Fruit fly (Drosophila melanogaster): ENCODE measurements around the gene m.

Gene m

DNA sequence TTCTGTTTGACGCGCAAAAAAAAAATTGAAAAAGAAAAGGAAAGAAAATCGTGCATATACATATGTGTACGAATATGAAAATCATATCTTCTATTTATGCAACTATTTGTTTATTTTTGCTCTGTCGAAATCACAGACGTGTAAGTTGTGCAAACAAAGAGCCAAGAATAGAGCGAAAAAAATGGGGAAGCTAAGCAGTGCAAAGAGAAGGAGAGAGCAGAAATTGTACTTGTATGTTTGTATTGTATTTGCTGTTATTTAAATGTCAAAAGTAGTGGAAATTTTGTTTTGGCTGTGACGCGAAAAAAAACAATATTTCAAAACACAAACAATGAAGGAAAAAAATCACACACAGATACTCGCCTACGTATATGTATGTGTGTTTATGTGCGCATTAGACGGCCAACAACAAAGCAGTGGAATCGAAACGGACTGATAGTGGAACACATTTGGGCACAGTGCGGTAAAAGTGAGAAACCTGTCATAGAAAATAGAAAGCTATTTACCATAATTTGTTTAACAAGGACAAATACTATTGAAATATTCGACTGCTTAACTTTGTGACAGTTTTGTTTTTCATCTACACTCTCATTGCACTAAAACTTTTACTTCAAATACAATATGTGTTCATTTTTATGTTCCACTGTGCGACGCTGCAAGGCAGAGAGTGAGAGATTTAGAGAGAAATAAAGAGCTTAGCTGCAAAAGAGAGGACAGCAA is 64.1 kb downstream of the m start (continued):
- TF ChIP-seq row (GFP tag; IDR thresholded peaks at IDR 0.05) (peak; percentile 97), CG11093 (GFP tag; IDR thresholded peaks at IDR 0.05) (peak; percentile 86), CG10366 (GFP tag; IDR thresholded peaks at IDR 0.05) (peak; percentile 95), pho (GFP tag; optimal IDR thresholded peaks at IDR 0.05) (peak; percentile 93), CG14965 (GFP tag; optimal IDR thresholded peaks at IDR 0.05; ENCODE audit: borderline replicate concordance) (peak; percentile 73), BtbVII (GFP tag; optimal IDR thresholded peaks at IDR 0.05) (peak; percentile 92), Atf3 (GFP tag; optimal IDR thresholded peaks at IDR 0.05) (peak; percentile 93), Gsc (GFP tag; IDR thresholded peaks at IDR 0.05) (peak; percentile 79; the same call in 1 of the 2 replicates), CG15269 (tag; optimal IDR thresholded peaks at IDR 0.05) (peak; percentile 96), CG18011 (GFP tag; optimal IDR thresholded peaks at IDR 0.05) (peak; percentile 84), Doc2 (GFP tag; IDR thresholded peaks at IDR 0.05) (peak; percentile 72), Bteb2 (GFP tag; optimal IDR thresholded peaks at IDR 0.05) (peak; percentile 88), Dp (GFP tag; optimal IDR thresholded peaks at IDR 0.05) (peak; percentile 8), Ets65A (GFP tag) (peak; percentile 99), CG1602 (GFP tag; optimal IDR thresholded peaks at IDR 0.05) (peak; percentile 93), NK7.1 (GFP tag; optimal IDR thresholded peaks at IDR 0.05) (peak; percentile 87), Hr3 (GFP tag; optimal IDR thresholded peaks at IDR 0.05) (peak; percentile 91), eve (GFP tag; optimal IDR thresholded peaks at IDR 0.05) (peak in 1 of 2 experiments; percentile 98), CG9215 (GFP tag; IDR thresholded peaks at IDR 0.05) (peak; percentile 84), chm (GFP tag; IDR thresholded peaks at IDR 0.05) (peak; percentile 96), Dref (GFP tag; IDR thresholded peaks at IDR 0.05) (no peak), CG10209 (GFP tag; optimal IDR thresholded peaks at IDR 0.05) (peak; percentile 93), CG12104 (GFP tag; optimal IDR thresholded peaks at IDR 0.05) (peak; percentile 82), Dll (GFP tag; IDR thresholded peaks at IDR 0.05; ENCODE audit: partially characterized antibody) (peak; percentile 47; the same call in 1 of the 4 replicates), CG7839 (tag; optimal IDR thresholded peaks at IDR 0.05) (peak; percentile 95), zfh2 (GFP tag; optimal IDR thresholded peaks at IDR 0.05) (peak; percentile 87), MESR4 (GFP tag; optimal IDR thresholded peaks at IDR 0.05) (peak; percentile 52), tap (tag; optimal IDR thresholded peaks at IDR 0.05) (peak; percentile 94), CG15011 (GFP tag; optimal IDR thresholded peaks at IDR 0.05) (peak; percentile 87), mld (GFP tag; IDR thresholded peaks at IDR 0.05; ENCODE audit: partially characterized antibody) (no peak), insv (GFP tag; optimal IDR thresholded peaks at IDR 0.05) (peak in 1 of 2 experiments; percentile 63), HLH4C (GFP tag; IDR thresholded peaks at IDR 0.05; ENCODE audit: partially characterized antibody) (peak; percentile 58; the same call in 2 of the 3 replicates), tup (GFP tag; optimal IDR thresholded peaks at IDR 0.05) (peak; percentile 72), ttk (GFP tag; IDR thresholded peaks at IDR 0.05) (peak; percentile 90), CG17186 (GFP tag; optimal IDR thresholded peaks at IDR 0.05) (peak; percentile 70), Dek (tag; optimal IDR thresholded peaks at IDR 0.05) (peak; percentile 87), CG4328 (GFP tag; optimal IDR thresholded peaks at IDR 0.05) (peak; percentile 86), CG14050 (GFP tag; IDR thresholded peaks at IDR 0.05) (peak; percentile 95), jing (GFP tag; optimal IDR thresholded peaks at IDR 0.05) (peak; percentile 88), bsh (GFP tag; optimal IDR thresholded peaks at IDR 0.05) (peak; percentile 93 to 97), CG11085 (GFP tag; IDR thresholded peaks at IDR 0.05) (peak; percentile 85), sisA (GFP tag; IDR thresholded peaks at IDR 0.05) (peak; percentile 93), hth (optimal IDR thresholded peaks at IDR 0.05) (no peak), ken (GFP tag; IDR thresholded peaks at IDR 0.05) (peak; percentile 95), Side (GFP tag; optimal IDR thresholded peaks at IDR 0.05) (peak; percentile 96), crp (GFP tag; optimal IDR thresholded peaks at IDR 0.05) (peak in 1 of 2 experiments; percentile 63), cad (GFP tag; optimal IDR thresholded peaks at IDR 0.05) (no peak), CG11723 (GFP tag; optimal IDR thresholded peaks at IDR 0.05) (peak; percentile 90), CG10959 (GFP tag; IDR thresholded peaks at IDR 0.05) (peak; percentile 93)
